Fruit fly (Drosophila melanogaster) whole organism, embryonic: ENCODE results near the gene CG3679.
A peak's percentile ranks its signal among the peaks of the same experiment; 100 is the strongest.

ENCODE experiments used
- Atf6 ChIP-seq: fragments of 200-800 bp; sonication (Bioruptor generic); IDR thresholded peaks from 2 replicates; pipeline ENCODE4 v1.3.6; 2022; ENCODE audit warnings: missing biosample characterization, missing genetic modification characterization
- BtbVII ChIP-seq: fragments of 200-800 bp; sonication (Bioruptor generic); optimal IDR thresholded peaks from 3 replicates; lab custom pipeline; 2017; ENCODE audit warnings: missing biosample characterization, mild to moderate bottlenecking, missing genetic modification characterization
- CG10959 ChIP-seq: fragments of 200-800 bp; sonication (Bioruptor generic); IDR thresholded peaks from 2 replicates; pipeline ENCODE4 v1.3.6; 2022; ENCODE audit warnings: missing biosample characterization, missing genetic modification characterization
- CG11695 ChIP-seq: fragments of 200-800 bp; sonication (Bioruptor generic); IDR thresholded peaks from 3 replicates; pipeline ENCODE4 v1.3.6; 2022; ENCODE audit warnings: missing biosample characterization, missing genetic modification characterization
- CG13424 ChIP-seq: fragments of 200-800 bp; sonication (Bioruptor generic); optimal IDR thresholded peaks from 2 replicates; lab custom pipeline; 2019; ENCODE audit warnings: missing biosample characterization, mild to moderate bottlenecking, missing genetic modification characterization, moderate library complexity
- CG15011 ChIP-seq: fragments of 200-800 bp; sonication (Bioruptor generic); optimal IDR thresholded peaks from 3 replicates; lab custom pipeline; 2018; ENCODE audit warnings: missing biosample characterization, mild to moderate bottlenecking, missing genetic modification characterization
- CG15514 ChIP-seq: fragments of 200-800 bp; sonication (Bioruptor generic); optimal IDR thresholded peaks from 3 replicates; lab custom pipeline; 2017; ENCODE audit warnings: missing biosample characterization, missing genetic modification characterization, mild to moderate bottlenecking, moderate library complexity, missing genetic modification reagents
- CG1647 ChIP-seq: fragments of 200-800 bp; sonication (Bioruptor generic); optimal IDR thresholded peaks from 3 replicates; lab custom pipeline; 2016; ENCODE audit warnings: missing biosample characterization, missing genetic modification characterization
- CG17568 ChIP-seq: fragments of 200-800 bp; sonication (Bioruptor generic); optimal IDR thresholded peaks from 2 replicates; lab custom pipeline; 2018; ENCODE audit warnings: missing biosample characterization, mild to moderate bottlenecking, missing genetic modification characterization, moderate library complexity
- CG2116 ChIP-seq: fragments of 200-800 bp; sonication (Bioruptor generic); optimal IDR thresholded peaks from 3 replicates; lab custom pipeline; 2018; ENCODE audit warnings: missing biosample characterization, mild to moderate bottlenecking, missing genetic modification characterization
- CG2875 ChIP-seq: fragments of 200-800 bp; sonication (Bioruptor generic); optimal IDR thresholded peaks from 2 replicates; lab custom pipeline; 2017; ENCODE audit warnings: missing biosample characterization, mild to moderate bottlenecking, missing genetic modification characterization, missing genetic modification reagents
- CG34376 ChIP-seq: fragments of 200-800 bp; sonication (Bioruptor generic); optimal IDR thresholded peaks from 2 replicates; lab custom pipeline; 2018; ENCODE audit warnings: missing biosample characterization, mild to moderate bottlenecking, missing genetic modification characterization
- CG4328 ChIP-seq: fragments of 200-800 bp; sonication (Bioruptor generic); optimal IDR thresholded peaks from 3 replicates; lab custom pipeline; 2017; ENCODE audit warnings: missing biosample characterization, missing genetic modification reagents, missing genetic modification characterization
- CG4820 ChIP-seq: fragments of 200-800 bp; sonication (Bioruptor generic); optimal IDR thresholded peaks from 3 replicates; lab custom pipeline; 2016; ENCODE audit warnings: missing biosample characterization, missing genetic modification characterization
- CG5180 ChIP-seq: fragments of 200-800 bp; sonication (Bioruptor generic); optimal IDR thresholded peaks from 3 replicates; lab custom pipeline; 2017; ENCODE audit warnings: missing biosample characterization, missing genetic modification characterization, mild to moderate bottlenecking, moderate library complexity, missing genetic modification reagents
- CG6254 ChIP-seq: fragments of 200-800 bp; sonication (Bioruptor generic); optimal IDR thresholded peaks from 3 replicates; lab custom pipeline; 2017; ENCODE audit warnings: mild to moderate bottlenecking, missing biosample characterization, missing genetic modification reagents, missing genetic modification characterization
- CG8359 ChIP-seq: fragments of 200-800 bp; sonication (Bioruptor generic); optimal IDR thresholded peaks from 2 replicates; lab custom pipeline; 2017; ENCODE audit warnings: missing biosample characterization, mild to moderate bottlenecking, missing genetic modification characterization, borderline replicate concordance
- CG8924 ChIP-seq: fragments of 200-800 bp; optimal IDR thresholded peaks from 3 replicates; lab custom pipeline; 2019; ENCODE audit warnings: missing biosample characterization, mild to moderate bottlenecking, missing genetic modification characterization, moderate library complexity
- Chrac-16 ChIP-seq: fragments of 200-800 bp; sonication (Bioruptor generic); optimal IDR thresholded peaks from 3 replicates; lab custom pipeline; 2016; ENCODE audit warnings: missing biosample characterization, missing genetic modification characterization
- CkIIα-i1 ChIP-seq: fragments of 200-800 bp; sonication (Bioruptor generic); IDR thresholded peaks from 2 replicates; pipeline ENCODE4 v1.3.6; 2022; ENCODE audit warnings: missing biosample characterization, missing genetic modification characterization
- Dbx ChIP-seq: fragments of 200-800 bp; sonication (Bioruptor generic); IDR thresholded peaks from 3 replicates; pipeline ENCODE4 v1.3.6; 2022; ENCODE audit warnings: missing biosample characterization, missing genetic modification characterization
- Doc2 ChIP-seq: fragments of 200-800 bp; sonication (Bioruptor generic); IDR thresholded peaks from 2 replicates; pipeline ENCODE4 v1.3.6; 2022; ENCODE audit warnings: missing biosample characterization, missing genetic modification characterization
- Elba2 ChIP-seq: fragments of 200-800 bp; sonication (Bioruptor generic); optimal IDR thresholded peaks from 3 replicates; lab custom pipeline; 2016; ENCODE audit warnings: missing biosample characterization, missing genetic modification characterization
- HLH3B ChIP-seq: fragments of 200-800 bp; sonication (Bioruptor generic); IDR thresholded peaks from 2 replicates; pipeline ENCODE4 v1.3.6; 2022; ENCODE audit warnings: missing biosample characterization, missing genetic modification characterization
- Hr51 ChIP-seq, 2 experiments: fragments of 200-800 bp; sonication (Bioruptor generic); optimal IDR thresholded peaks; 2 replicates in 1 of 2; 3 replicates in 1 of 2; lab custom pipeline; 2016 to 2018; ENCODE audit warnings: missing biosample characterization in 2 of 2, missing genetic modification characterization in 2 of 2, mild to moderate bottlenecking in 1 of 2, moderate library complexity in 1 of 2
- Hr78 ChIP-seq, 2 experiments: fragments of 200-800 bp in 1 of 2; fragments of >200 bp in 1 of 2; sonication (Bioruptor generic) in 1 of 2; optimal IDR thresholded peaks; 2 replicates each; lab custom pipeline; 2017 to 2019; ENCODE audit warnings: missing biosample characterization in 2 of 2, missing genetic modification characterization in 2 of 2, mild to moderate bottlenecking in 1 of 2, moderate library complexity in 1 of 2
- MESR4 ChIP-seq: fragments of 200-800 bp; sonication (Bioruptor generic); optimal IDR thresholded peaks from 2 replicates; lab custom pipeline; 2018; ENCODE audit warnings: missing biosample characterization, mild to moderate bottlenecking, missing genetic modification characterization, moderate library complexity
- NC2β ChIP-seq: fragments of 200-800 bp; sonication (Bioruptor generic); optimal IDR thresholded peaks from 2 replicates; lab custom pipeline; 2016; ENCODE audit warnings: missing biosample characterization, missing genetic modification characterization
- Nf-YB ChIP-seq: fragments of 200-800 bp; sonication (Bioruptor generic); optimal IDR thresholded peaks from 3 replicates; lab custom pipeline; 2019; ENCODE audit warnings: missing biosample characterization, mild to moderate bottlenecking, missing genetic modification characterization, moderate library complexity
- Pdp1 ChIP-seq, 2 experiments: fragments of 200-800 bp; sonication (Bioruptor generic); optimal IDR thresholded peaks; 3 replicates each; lab custom pipeline; 2016; ENCODE audit warnings: missing biosample characterization in 2 of 2, missing genetic modification characterization in 2 of 2, mild to moderate bottlenecking in 1 of 2, moderate library complexity in 1 of 2
- Sin3A ChIP-seq: fragments of >200 bp; optimal IDR thresholded peaks from 2 replicates; lab custom pipeline; 2018
- Sox100B ChIP-seq: fragments of 200-800 bp; sonication (Bioruptor generic); optimal IDR thresholded peaks from 3 replicates; lab custom pipeline; 2018; ENCODE audit warnings: missing biosample characterization, mild to moderate bottlenecking, missing genetic modification characterization
- ac ChIP-seq: fragments of 200-800 bp; sonication (Bioruptor generic); optimal IDR thresholded peaks from 3 replicates; lab custom pipeline; 2017; ENCODE audit warnings: missing biosample characterization, mild to moderate bottlenecking, missing genetic modification characterization
- bbx ChIP-seq: fragments of 200-800 bp; sonication (Bioruptor generic); IDR thresholded peaks from 2 replicates; pipeline ENCODE4 v1.3.6; 2022; ENCODE audit warnings: missing biosample characterization, missing genetic modification characterization; ENCODE audit not compliant: partially characterized antibody
- br ChIP-seq: fragments of >200 bp; optimal IDR thresholded peaks from 2 replicates; lab custom pipeline; 2017
- bsh ChIP-seq, 2 experiments: fragments of 200-800 bp; sonication (Bioruptor generic); optimal IDR thresholded peaks; 2 replicates each; lab custom pipeline; 2017 to 2018; ENCODE audit warnings: mild to moderate bottlenecking in 2 of 2, missing biosample characterization in 2 of 2, missing genetic modification characterization in 2 of 2, moderate library complexity in 1 of 2
- cas ChIP-seq: fragments of 200-800 bp; sonication (Bioruptor generic); IDR thresholded peaks from 2 replicates; pipeline ENCODE4 v1.3.6; 2022; ENCODE audit warnings: missing biosample characterization, missing genetic modification characterization
- cato ChIP-seq: fragments of 200-800 bp; sonication (Bioruptor generic); optimal IDR thresholded peaks from 2 replicates; lab custom pipeline; 2016; ENCODE audit warnings: missing biosample characterization, missing genetic modification characterization, borderline replicate concordance
- ems ChIP-seq: fragments of 200-800 bp; sonication (Bioruptor generic); optimal IDR thresholded peaks from 3 replicates; lab custom pipeline; 2016; ENCODE audit warnings: missing biosample characterization, missing genetic modification characterization
- esg ChIP-seq: fragments of 200-800 bp; sonication (Bioruptor generic); conservative IDR thresholded peaks from 2 replicates; pipeline ENCODE4 v1.3.6; 2022; ENCODE audit warnings: missing biosample characterization, missing genetic modification characterization
- gcm2 ChIP-seq: fragments of 200-800 bp; sonication (Bioruptor generic); optimal IDR thresholded peaks from 2 replicates; lab custom pipeline; 2016; ENCODE audit warnings: missing biosample characterization, missing genetic modification characterization
- jigr1 ChIP-seq: fragments of 200-800 bp; sonication (Bioruptor generic); IDR thresholded peaks from 3 replicates; pipeline ENCODE4 v1.3.6; 2022; ENCODE audit warnings: missing biosample characterization, missing genetic modification characterization
- jing ChIP-seq: fragments of 200-800 bp; sonication (Bioruptor generic); optimal IDR thresholded peaks from 2 replicates; lab custom pipeline; 2018; ENCODE audit warnings: missing biosample characterization, mild to moderate bottlenecking, missing genetic modification characterization
- kah ChIP-seq: fragments of 200-800 bp; sonication (Bioruptor generic); optimal IDR thresholded peaks from 2 replicates; lab custom pipeline; 2018; ENCODE audit warnings: missing biosample characterization, mild to moderate bottlenecking, missing genetic modification characterization
- luna ChIP-seq: fragments of 200-800 bp; sonication (Bioruptor generic); optimal IDR thresholded peaks from 2 replicates; lab custom pipeline; 2016; ENCODE audit warnings: missing biosample characterization, missing genetic modification characterization
- onecut ChIP-seq: fragments of 200-800 bp; sonication (Bioruptor generic); IDR thresholded peaks from 2 replicates; pipeline ENCODE4 v1.3.6; 2022; ENCODE audit warnings: missing biosample characterization, missing genetic modification characterization
- scrt ChIP-seq: fragments of 200-800 bp; sonication (Bioruptor generic); optimal IDR thresholded peaks from 2 replicates; lab custom pipeline; 2018; ENCODE audit warnings: missing biosample characterization, mild to moderate bottlenecking, missing genetic modification characterization, moderate library complexity
- slbo ChIP-seq: fragments of 200-800 bp; sonication (Bioruptor generic); IDR thresholded peaks from 2 replicates; pipeline ENCODE4 v1.3.6; 2022; ENCODE audit warnings: missing biosample characterization, missing genetic modification characterization
- twi ChIP-seq: fragments of 200-800 bp; optimal IDR thresholded peaks from 2 replicates; lab custom pipeline; 2019; ENCODE audit warnings: missing biosample characterization, mild to moderate bottlenecking, missing genetic modification characterization, moderate library complexity
- usp ChIP-seq: fragments of >200 bp; optimal IDR thresholded peaks from 2 replicates; lab custom pipeline; 2017; ENCODE audit warnings: missing biosample characterization, missing genetic modification characterization

The CG3679 gene

DNA sequence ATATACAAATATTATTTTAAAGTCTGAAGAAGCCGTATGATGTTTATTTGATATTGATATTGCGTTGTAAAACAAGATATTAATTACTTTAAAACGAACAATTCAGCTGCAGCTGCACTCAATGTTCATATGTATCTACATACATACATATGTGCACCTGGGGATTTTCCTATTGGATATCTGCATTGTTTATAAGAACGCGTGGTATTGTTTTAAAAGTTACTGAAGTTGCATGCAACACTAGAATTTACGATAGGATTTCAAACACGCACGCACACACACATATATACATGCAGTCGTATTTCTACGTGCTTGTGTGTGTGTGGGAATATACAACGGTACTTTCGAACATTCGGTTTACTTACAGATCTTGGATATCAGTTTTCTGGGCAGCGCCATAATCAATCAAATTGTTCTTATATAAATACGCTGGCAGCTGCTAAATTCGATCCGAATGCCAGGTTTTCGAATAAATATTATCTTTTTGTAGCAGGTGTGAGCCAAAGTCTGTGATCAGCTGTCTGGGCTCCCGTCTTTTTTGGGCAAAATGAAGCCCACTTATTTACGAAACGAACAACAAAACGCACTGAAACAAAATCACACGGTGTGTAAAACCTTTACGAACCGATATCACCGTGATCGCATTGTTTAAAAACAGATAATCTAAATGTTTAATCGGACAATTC is 28.4 kb upstream of the CG3679 start (continued):
- no peak for TF ChIP-seq Sox100B (GFP tag; lab: Kevin White, UChicago)
- no peak for TF ChIP-seq luna (GFP tag; lab: Kevin White, UChicago)
- TF ChIP-seq ac, result no peak
- TF ChIP-seq Dbx (GFP tag; lab: Robert Waterston, UW), result no peak
- TF ChIP-seq bsh (GFP tag; optimal IDR thresholded peaks at IDR 0.05; lab: Kevin White, UChicago), result no peak
- no peak for TF ChIP-seq HLH3B
- TF ChIP-seq CG5180, result peak; percentile 58
- TF ChIP-seq CG6254 (GFP tag; lab: Kevin White, UChicago), result no peak
- no peak for TF ChIP-seq jing (GFP tag; lab: Kevin White, UChicago)
- TF ChIP-seq br (lab: Kevin White, UChicago), result no peak
- no peak for TF ChIP-seq CG13424 (tag; lab: Kevin White, UChicago)
- no peak for TF ChIP-seq twi
- no peak for TF ChIP-seq scrt (GFP tag; lab: Kevin White, UChicago)
- no peak for TF ChIP-seq CG2875 (GFP tag; lab: Kevin White, UChicago)
- TF ChIP-seq CG1647, result no peak
- TF ChIP-seq CG11695 (GFP tag; lab: Robert Waterston, UW), result no peak
- TF ChIP-seq MESR4 (GFP tag; lab: Kevin White, UChicago), result peak; percentile 60
- no peak for TF ChIP-seq Hr78 (GFP tag; optimal IDR thresholded peaks at IDR 0.05; lab: Kevin White, UChicago)
- TF ChIP-seq bbx (GFP tag; lab: Robert Waterston, UW), result peak; percentile 28
- peak; percentile 34 for TF ChIP-seq kah (GFP tag; lab: Kevin White, UChicago)
- TF ChIP-seq cato (GFP tag; lab: Kevin White, UChicago), result no peak
- no peak for TF ChIP-seq BtbVII (GFP tag; lab: Kevin White, UChicago)
- TF ChIP-seq slbo (GFP tag; lab: Robert Waterston, UW), result no peak
- TF ChIP-seq CkIIα-i1 (GFP tag; lab: Robert Waterston, UW), result no peak
- no peak for TF ChIP-seq jigr1 (GFP tag; lab: Robert Waterston, UW)
- peak; percentile 93 for TF ChIP-seq Elba2 (GFP tag; lab: Kevin White, UChicago)
- no peak for TF ChIP-seq Atf6 (GFP tag; lab: Robert Waterston, UW)
- no peak for TF ChIP-seq CG2116 (GFP tag; lab: Kevin White, UChicago)
- peak; percentile 0 for TF ChIP-seq CG34376 (GFP tag; lab: Kevin White, UChicago)
- TF ChIP-seq usp (GFP tag; lab: Kevin White, UChicago), result no peak
- TF ChIP-seq CG4820, result no peak
- no peak for TF ChIP-seq cas (GFP tag; lab: Robert Waterston, UW)
- TF ChIP-seq CG15514 (GFP tag; lab: Kevin White, UChicago), result no peak
- no peak for TF ChIP-seq CG4328 (GFP tag; lab: Kevin White, UChicago)
- TF ChIP-seq esg (GFP tag; lab: Robert Waterston, UW), result no peak
- TF ChIP-seq Hr51 (GFP tag; optimal IDR thresholded peaks at IDR 0.05; lab: Kevin White, UChicago), result no peak
- TF ChIP-seq gcm2 (GFP tag; lab: Kevin White, UChicago), result no peak
- no peak for TF ChIP-seq Chrac-16 (GFP tag; lab: Kevin White, UChicago)
- no peak for TF ChIP-seq CG8359
- no peak for TF ChIP-seq CG17568 (GFP tag; lab: Kevin White, UChicago)
- TF ChIP-seq onecut (GFP tag; lab: Robert Waterston, UW), result no peak
- TF ChIP-seq Pdp1 (GFP tag; optimal IDR thresholded peaks at IDR 0.05; lab: Kevin White, UChicago), result peak in 1 of 2 experiments; percentile 38
- no peak for TF ChIP-seq NC2β (GFP tag; lab: Kevin White, UChicago)
- no peak for TF ChIP-seq CG8924 (tag; lab: Kevin White, UChicago)
- TF ChIP-seq Sin3A (lab: Kevin White, UChicago), result no peak
- no peak for TF ChIP-seq Doc2 (GFP tag; lab: Robert Waterston, UW)
- no peak for TF ChIP-seq CG10959 (GFP tag; lab: Robert Waterston, UW)
- no peak for TF ChIP-seq Nf-YB (GFP tag; lab: Kevin White, UChicago)
- TF ChIP-seq ems, result no peak
- TF ChIP-seq CG15011, result no peak
